Worm (Caenorhabditis elegans): Measurements from ENCODE around the gene tag-164.

The tag-164 gene

DNA sequence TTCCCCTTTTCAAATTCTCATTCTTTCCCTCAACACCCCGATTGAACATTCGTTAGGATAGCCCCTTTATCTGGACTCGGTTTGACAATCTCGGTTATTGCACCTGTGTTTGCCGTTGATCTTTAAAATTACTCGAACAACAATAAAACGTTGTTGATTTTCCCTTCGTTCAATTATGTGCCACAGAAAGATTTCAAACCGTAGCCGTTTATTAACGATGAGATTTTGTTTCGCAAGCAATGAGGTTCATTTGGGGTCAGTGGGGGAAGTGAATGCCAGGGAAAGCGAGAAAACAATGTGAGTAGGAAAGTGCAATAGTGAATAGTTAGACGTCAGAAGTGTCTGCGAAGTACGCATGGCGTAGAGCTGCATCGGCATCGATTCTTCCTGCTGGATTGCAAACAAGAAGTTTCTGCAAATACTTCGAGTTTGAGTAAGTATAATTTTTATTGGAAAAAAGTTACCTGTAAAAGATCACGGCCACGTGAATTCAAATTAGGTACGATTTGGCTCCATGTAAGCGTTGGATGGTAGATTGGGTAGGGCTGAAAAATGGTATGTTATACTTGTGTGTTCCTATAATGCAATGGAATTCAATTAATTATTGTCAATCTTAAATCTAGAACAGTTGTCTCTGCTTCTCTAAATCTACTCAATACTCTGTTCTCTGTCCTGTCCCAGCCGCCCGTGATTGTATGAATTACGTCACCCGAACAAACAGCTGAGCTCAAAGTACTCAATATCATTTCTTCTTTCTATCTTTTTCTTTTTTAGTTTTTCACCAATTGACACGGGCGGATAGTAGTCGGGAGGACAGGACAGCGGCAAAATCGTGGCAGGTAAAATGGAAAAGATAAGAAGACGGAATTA, 5.4 kb downstream of the tag-164 start, which contains the start of gene kel-3 (continued):
- peak; percentile 74 for TF ChIP-seq nhr-11 (tag; optimal IDR thresholded peaks at IDR 0.05)
- peak; percentile 34 for TF ChIP-seq attf-4 (tag; optimal IDR thresholded peaks at IDR 0.05)
- TF ChIP-seq zfp-2 (tag; optimal IDR thresholded peaks at IDR 0.05) = peak; percentile 30
- TF ChIP-seq nhr-41 (GFP tag; IDR thresholded peaks at IDR 0.05) = no peak; the same call in 1 of the 2 replicates
- TF ChIP-seq lin-38 (GFP tag; IDR thresholded peaks at IDR 0.05) = peak; percentile 80
- TF ChIP-seq dmd-6 (GFP tag; IDR thresholded peaks at IDR 0.05) = peak; percentile 88
- peak; percentile 62; the same call in 1 of the 2 replicates for TF ChIP-seq saeg-2 (GFP tag; IDR thresholded peaks at IDR 0.05)
- TF ChIP-seq duxl-1 (tag; optimal IDR thresholded peaks at IDR 0.05; ENCODE audit: poor library complexity) = peak; percentile 84
- peak; percentile 98 for TF ChIP-seq hlh-11 (tag; optimal IDR thresholded peaks at IDR 0.05)
- TF ChIP-seq nhr-42 (GFP tag; IDR thresholded peaks at IDR 0.05) = peak; percentile 86
- peak; percentile 34; the same call in 1 of the 2 replicates for TF ChIP-seq daf-8 (GFP tag; IDR thresholded peaks at IDR 0.05)
- peak; percentile 70 for TF ChIP-seq tra-1 (GFP tag; IDR thresholded peaks at IDR 0.05)
- TF ChIP-seq ces-1 (GFP tag; optimal IDR thresholded peaks at IDR 0.05) = no peak
- peak; percentile 76 for TF ChIP-seq F10B5.3 (tag; optimal IDR thresholded peaks at IDR 0.05)
- peak; percentile 24 to 47 for TF ChIP-seq mdl-1 (tag; optimal IDR thresholded peaks at IDR 0.05)
- peak; percentile 41 for TF ChIP-seq fos-1 (tag; optimal IDR thresholded peaks at IDR 0.05)
- no peak for TF ChIP-seq mxl-3 (GFP tag; optimal IDR thresholded peaks at IDR 0.05)
- 0 out of 2 replicates have a peak, but pooled peaks have one; percentile 17 for TF ChIP-seq zip-11 (GFP tag; IDR thresholded peaks at IDR 0.05)
- TF ChIP-seq ceh-28 (tag; optimal IDR thresholded peaks at IDR 0.05) = no peak
- TF ChIP-seq nhr-48 (tag; optimal IDR thresholded peaks at IDR 0.05) = peak; percentile 92
- peak; percentile 7 for TF ChIP-seq dpl-1 (GFP tag; optimal IDR thresholded peaks at IDR 0.05)
- TF ChIP-seq unc-39 (tag; optimal IDR thresholded peaks at IDR 0.05) = no peak
- peak; percentile 98 for TF ChIP-seq dve-1 (tag; optimal IDR thresholded peaks at IDR 0.05; ENCODE audit: insufficient read depth)
- TF ChIP-seq daf-19 (GFP tag; conservative IDR thresholded peaks at IDR 0.05) = no peak; the same call in 1 of the 2 replicates
- TF ChIP-seq skn-1 (tag; optimal IDR thresholded peaks at IDR 0.05) = no peak
- peak; percentile 63 for TF ChIP-seq nhr-237 (tag; optimal IDR thresholded peaks at IDR 0.05)
- peak; percentile 97 for TF ChIP-seq sdz-12 (GFP tag; optimal IDR thresholded peaks at IDR 0.05)
- peak; percentile 91 for TF ChIP-seq nhr-28 (tag; optimal IDR thresholded peaks at IDR 0.05)
- peak; percentile 44 for TF ChIP-seq rbr-2 (tag; optimal IDR thresholded peaks at IDR 0.05)

DNA sequence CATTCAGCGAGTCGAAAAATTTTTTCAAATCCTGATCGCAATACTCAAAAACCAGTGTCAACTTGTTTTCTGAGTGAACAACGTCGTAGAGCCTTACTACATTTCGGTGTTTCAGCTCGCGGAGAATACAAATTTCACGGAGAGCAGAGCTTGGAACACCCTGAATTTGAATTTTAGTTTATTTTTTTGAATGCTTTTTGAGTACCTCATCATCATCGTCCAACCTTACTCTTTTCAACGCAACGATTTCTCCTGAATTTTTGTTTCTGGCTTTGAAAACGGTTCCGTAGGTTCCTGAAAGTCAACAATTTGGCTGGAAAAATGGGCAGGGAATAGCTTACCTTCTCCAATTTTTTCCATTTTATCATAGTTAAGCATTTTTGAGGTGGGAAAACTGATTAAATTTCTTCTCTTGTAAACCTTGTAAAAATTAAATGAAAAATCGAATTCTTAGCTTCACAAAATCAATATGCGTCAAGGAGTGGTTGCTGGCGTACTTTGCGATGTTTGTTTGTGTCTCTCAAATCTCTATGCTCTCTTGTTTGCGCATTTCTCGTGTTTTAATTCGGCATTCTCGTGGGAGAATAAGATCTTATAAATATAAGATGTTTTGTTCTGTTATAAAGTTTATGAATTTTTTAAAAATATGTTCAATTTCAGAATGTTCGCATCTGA, 6.7 kb downstream of the tag-164 start, which contains the start of gene cdk-5:
Gene cdk-5, minus strand, starts transcription at position 425 of the 675 bp plus-strand sequence.
- TF ChIP-seq madf-5 (GFP tag; IDR thresholded peaks at IDR 0.05) (no peak), rbr-2 (tag; optimal IDR thresholded peaks at IDR 0.05) (peak; percentile 83), hif-1 (tag; optimal IDR thresholded peaks at IDR 0.05) (peak in 1 of 2 experiments; percentile 52), nhr-28 (tag; optimal IDR thresholded peaks at IDR 0.05) (peak; percentile 47), jun-1 (tag; optimal IDR thresholded peaks at IDR 0.05) (peak; percentile 39), aly-2 (tag; optimal IDR thresholded peaks at IDR 0.05) (no peak), arid-1 (GFP tag; conservative IDR thresholded peaks at IDR 0.05) (0 out of 2 replicates have a peak, but pooled peaks have one; percentile 39), zip-11 (GFP tag; IDR thresholded peaks at IDR 0.05) (no peak), fos-1 (tag; optimal IDR thresholded peaks at IDR 0.05) (no peak), egl-27 (tag; optimal IDR thresholded peaks at IDR 0.05) (no peak), D1046.2 (GFP tag; IDR thresholded peaks at IDR 0.05) (no peak; the same call in 1 of the 2 replicates), Y48G9A.11 (GFP tag; IDR thresholded peaks at IDR 0.05) (no peak), nhr-102 (tag; optimal IDR thresholded peaks at IDR 0.05) (peak; percentile 80), hmg-1.1 (GFP tag; IDR thresholded peaks at IDR 0.05) (peak; percentile 83), dpl-1 (GFP tag; optimal IDR thresholded peaks at IDR 0.05) (peak; percentile 86), ZK337.2 (GFP tag; IDR thresholded peaks at IDR 0.05) (no peak), skn-1 (tag; optimal IDR thresholded peaks at IDR 0.05) (no peak), T20F7.1 (GFP tag; optimal IDR thresholded peaks at IDR 0.05) (no peak), F37D6.2 (tag; optimal IDR thresholded peaks at IDR 0.05) (peak; percentile 53), nhr-25 (tag; optimal IDR thresholded peaks at IDR 0.05; ENCODE audit: borderline replicate concordance, insufficient read depth) (no peak), F49E8.2 (tag; optimal IDR thresholded peaks at IDR 0.05; ENCODE audit: borderline replicate concordance) (no peak), nhr-11 (tag; optimal IDR thresholded peaks at IDR 0.05) (peak; percentile 79), mes-2 (tag; optimal IDR thresholded peaks at IDR 0.05; ENCODE audit: poor library complexity, severe bottlenecking) (peak; percentile 86), ama-1 (optimal IDR thresholded peaks at IDR 0.05) (no peak)
